Fruit fly (Drosophila melanogaster) whole organism, embryonic: ENCODE results near the gene CG34268.

Experiments used
- Bgb ChIP-seq: fragments of 200-800 bp; sonication (Bioruptor generic); IDR thresholded peaks from 2 replicates; pipeline ENCODE4 v1.3.6; 2022; ENCODE audit warnings: missing biosample characterization, missing genetic modification characterization; ENCODE audit not compliant: partially characterized antibody
- CG10274 ChIP-seq: fragments of 200-800 bp; sonication (Bioruptor generic); optimal IDR thresholded peaks from 3 replicates; lab custom pipeline; 2017; ENCODE audit warnings: missing biosample characterization, mild to moderate bottlenecking, missing genetic modification characterization
- CG11085 ChIP-seq: fragments of 200-800 bp; sonication (Bioruptor generic); IDR thresholded peaks from 2 replicates; pipeline ENCODE4 v1.3.6; 2022; ENCODE audit warnings: missing biosample characterization, missing genetic modification characterization
- CG11504 ChIP-seq: fragments of 200-800 bp; sonication (Bioruptor generic); optimal IDR thresholded peaks from 3 replicates; lab custom pipeline; 2019; ENCODE audit warnings: missing biosample characterization, mild to moderate bottlenecking, missing genetic modification characterization, moderate library complexity
- CG13296 ChIP-seq: fragments of 200-800 bp; sonication (Bioruptor generic); optimal IDR thresholded peaks from 3 replicates; lab custom pipeline; 2018; ENCODE audit warnings: missing biosample characterization, mild to moderate bottlenecking, missing genetic modification characterization
- CG13775 ChIP-seq: fragments of 200-800 bp; sonication (Bioruptor generic); optimal IDR thresholded peaks from 3 replicates; lab custom pipeline; 2017; ENCODE audit warnings: missing biosample characterization, mild to moderate bottlenecking, missing genetic modification characterization
- CG14710 ChIP-seq: fragments of 200-800 bp; sonication (Bioruptor generic); optimal IDR thresholded peaks from 3 replicates; lab custom pipeline; 2019; ENCODE audit warnings: missing biosample characterization, mild to moderate bottlenecking, missing genetic modification characterization, moderate library complexity
- CG17361 ChIP-seq: fragments of 200-800 bp; sonication (Bioruptor generic); IDR thresholded peaks from 3 replicates; pipeline ENCODE4 v1.3.6; 2022; ENCODE audit warnings: missing biosample characterization, missing genetic modification characterization
- CG2199 ChIP-seq: fragments of 200-800 bp; sonication (Bioruptor generic); IDR thresholded peaks from 3 replicates; pipeline ENCODE4 v1.3.6; 2022; ENCODE audit warnings: missing biosample characterization, missing genetic modification characterization
- CG2875 ChIP-seq: fragments of 200-800 bp; sonication (Bioruptor generic); optimal IDR thresholded peaks from 2 replicates; lab custom pipeline; 2017; ENCODE audit warnings: missing biosample characterization, mild to moderate bottlenecking, missing genetic modification characterization, missing genetic modification reagents
- CG3281 ChIP-seq: fragments of 200-800 bp; sonication (Bioruptor generic); optimal IDR thresholded peaks from 3 replicates; lab custom pipeline; 2017; ENCODE audit warnings: missing biosample characterization, mild to moderate bottlenecking, missing genetic modification characterization
- CG5953 ChIP-seq: fragments of 200-800 bp; sonication (Bioruptor generic); IDR thresholded peaks from 2 replicates; pipeline ENCODE4 v1.3.6; 2022; ENCODE audit warnings: missing biosample characterization, missing genetic modification characterization
- CG6254 ChIP-seq: fragments of 200-800 bp; sonication (Bioruptor generic); optimal IDR thresholded peaks from 3 replicates; lab custom pipeline; 2017; ENCODE audit warnings: mild to moderate bottlenecking, missing biosample characterization, missing genetic modification reagents, missing genetic modification characterization
- CG7271 ChIP-seq: fragments of 200-800 bp; sonication (Bioruptor generic); optimal IDR thresholded peaks from 2 replicates; lab custom pipeline; 2018; ENCODE audit warnings: missing biosample characterization, mild to moderate bottlenecking, missing genetic modification characterization, moderate library complexity
- CG8359 ChIP-seq: fragments of 200-800 bp; sonication (Bioruptor generic); optimal IDR thresholded peaks from 2 replicates; lab custom pipeline; 2017; ENCODE audit warnings: missing biosample characterization, mild to moderate bottlenecking, missing genetic modification characterization, borderline replicate concordance
- CG8388 ChIP-seq: fragments of 200-800 bp; sonication (Bioruptor generic); optimal IDR thresholded peaks from 2 replicates; lab custom pipeline; 2019; ENCODE audit warnings: missing biosample characterization, mild to moderate bottlenecking, missing genetic modification characterization, moderate library complexity
- CG9876 ChIP-seq: fragments of 200-800 bp; sonication (Bioruptor generic); optimal IDR thresholded peaks from 2 replicates; lab custom pipeline; 2016; ENCODE audit warnings: missing biosample characterization, missing genetic modification characterization
- Fer3 ChIP-seq: fragments of 200-800 bp; sonication (Bioruptor generic); optimal IDR thresholded peaks from 2 replicates; lab custom pipeline; 2018; ENCODE audit warnings: missing biosample characterization, mild to moderate bottlenecking, missing genetic modification characterization, moderate library complexity
- HHEX ChIP-seq: fragments of 200-800 bp; sonication (Bioruptor generic); optimal IDR thresholded peaks from 3 replicates; lab custom pipeline; 2017; ENCODE audit warnings: missing biosample characterization, mild to moderate bottlenecking, missing genetic modification characterization, missing genetic modification reagents
- HmgZ ChIP-seq: fragments of 200-800 bp; sonication (Bioruptor generic); optimal IDR thresholded peaks from 2 replicates; lab custom pipeline; 2018; ENCODE audit warnings: missing biosample characterization, mild to moderate bottlenecking, missing genetic modification characterization
- Jarid2 ChIP-seq: fragments of 200-800 bp; sonication (Bioruptor generic); optimal IDR thresholded peaks from 3 replicates; lab custom pipeline; 2017; ENCODE audit warnings: mild to moderate bottlenecking, missing biosample characterization, missing genetic modification reagents, missing genetic modification characterization
- NfI ChIP-seq: fragments of 200-800 bp; sonication (Bioruptor generic); optimal IDR thresholded peaks from 3 replicates; lab custom pipeline; 2018; ENCODE audit warnings: missing biosample characterization, mild to moderate bottlenecking, missing genetic modification characterization, moderate library complexity
- Ravus ChIP-seq: fragments of 200-800 bp; sonication (Bioruptor generic); IDR thresholded peaks from 2 replicates; pipeline ENCODE4 v1.3.6; 2022; ENCODE audit warnings: missing biosample characterization, missing genetic modification characterization
- ac ChIP-seq: fragments of 200-800 bp; sonication (Bioruptor generic); optimal IDR thresholded peaks from 3 replicates; lab custom pipeline; 2017; ENCODE audit warnings: missing biosample characterization, mild to moderate bottlenecking, missing genetic modification characterization
- ara ChIP-seq: fragments of 200-800 bp; sonication (Bioruptor generic); IDR thresholded peaks from 2 replicates; pipeline ENCODE4 v1.3.6; 2022; ENCODE audit warnings: missing biosample characterization, missing genetic modification characterization
- bowl ChIP-seq: fragments of 200-800 bp; sonication (Bioruptor generic); IDR thresholded peaks from 2 replicates; pipeline ENCODE4 v1.3.6; 2022; ENCODE audit warnings: missing biosample characterization, missing genetic modification characterization
- cato ChIP-seq: fragments of 200-800 bp; sonication (Bioruptor generic); optimal IDR thresholded peaks from 2 replicates; lab custom pipeline; 2016; ENCODE audit warnings: missing biosample characterization, missing genetic modification characterization, borderline replicate concordance
- chinmo ChIP-seq: fragments of 200-800 bp; sonication (Bioruptor generic); IDR thresholded peaks from 4 replicates; pipeline ENCODE4 v1.3.6; 2022; ENCODE audit warnings: missing biosample characterization, missing genetic modification characterization; ENCODE audit not compliant: partially characterized antibody
- chm ChIP-seq: fragments of 200-800 bp; sonication (Bioruptor generic); IDR thresholded peaks from 2 replicates; pipeline ENCODE4 v1.3.6; 2022; ENCODE audit warnings: missing biosample characterization, missing genetic modification characterization
- dan ChIP-seq: fragments of 200-800 bp; sonication (Bioruptor generic); IDR thresholded peaks from 2 replicates; pipeline ENCODE4 v1.3.6; 2022; ENCODE audit warnings: missing biosample characterization, missing genetic modification characterization
- emc ChIP-seq: fragments of 200-800 bp; sonication (Bioruptor generic); optimal IDR thresholded peaks from 2 replicates; lab custom pipeline; 2016; ENCODE audit warnings: missing biosample characterization, missing genetic modification characterization
- jumu ChIP-seq: fragments of 200-800 bp; sonication (Bioruptor generic); optimal IDR thresholded peaks from 3 replicates; lab custom pipeline; 2016; ENCODE audit warnings: missing biosample characterization, missing genetic modification characterization
- nerfin-1 ChIP-seq: fragments of 200-800 bp; sonication (Bioruptor generic); optimal IDR thresholded peaks from 3 replicates; lab custom pipeline; 2019; ENCODE audit warnings: missing biosample characterization, mild to moderate bottlenecking, missing genetic modification characterization, moderate library complexity
- p53 ChIP-seq: fragments of 200-800 bp; sonication (Bioruptor generic); optimal IDR thresholded peaks from 2 replicates; lab custom pipeline; 2016; ENCODE audit warnings: missing biosample characterization, missing genetic modification characterization
- pnt ChIP-seq: fragments of 200-800 bp; sonication (Bioruptor generic); optimal IDR thresholded peaks from 3 replicates; lab custom pipeline; 2016; ENCODE audit warnings: missing biosample characterization, missing genetic modification characterization
- pros ChIP-seq: fragments of 200-800 bp; sonication (Bioruptor generic); optimal IDR thresholded peaks from 3 replicates; lab custom pipeline; 2019; ENCODE audit warnings: missing biosample characterization, mild to moderate bottlenecking, missing genetic modification characterization, moderate library complexity
- rib ChIP-seq: fragments of 200-800 bp; sonication (Bioruptor generic); IDR thresholded peaks from 2 replicates; pipeline ENCODE4 v1.3.6; 2022; ENCODE audit warnings: missing biosample characterization, missing genetic modification characterization
- sd ChIP-seq: fragments of 200-800 bp; sonication (Bioruptor generic); optimal IDR thresholded peaks from 3 replicates; lab custom pipeline; 2018; ENCODE audit warnings: missing biosample characterization, mild to moderate bottlenecking, missing genetic modification characterization, moderate library complexity
- shn ChIP-seq: fragments of 200-800 bp; sonication (Bioruptor generic); optimal IDR thresholded peaks from 3 replicates; lab custom pipeline; 2016; ENCODE audit warnings: missing biosample characterization, missing genetic modification characterization
- sisA ChIP-seq: fragments of 200-800 bp; sonication (Bioruptor generic); IDR thresholded peaks from 2 replicates; pipeline ENCODE4 v1.3.6; 2022; ENCODE audit warnings: missing biosample characterization, missing genetic modification characterization
- slbo ChIP-seq: fragments of 200-800 bp; sonication (Bioruptor generic); IDR thresholded peaks from 2 replicates; pipeline ENCODE4 v1.3.6; 2022; ENCODE audit warnings: missing biosample characterization, missing genetic modification characterization
- sqz ChIP-seq: fragments of 200-800 bp; sonication (Bioruptor generic); optimal IDR thresholded peaks from 3 replicates; lab custom pipeline; 2018; ENCODE audit warnings: missing biosample characterization, mild to moderate bottlenecking, missing genetic modification characterization
- tll ChIP-seq, 2 experiments: fragments of 200-800 bp in 1 of 2; fragments of >200 bp in 1 of 2; sonication (Bioruptor generic) in 1 of 2; optimal IDR thresholded peaks; 2 replicates each; lab custom pipeline; 2017 to 2019; ENCODE audit warnings: missing biosample characterization in 2 of 2, missing genetic modification characterization in 2 of 2, mild to moderate bottlenecking in 1 of 2, moderate library complexity in 1 of 2
- tna ChIP-seq: fragments of 200-800 bp; sonication (Bioruptor generic); IDR thresholded peaks from 2 replicates; pipeline ENCODE4 v1.3.6; 2022; ENCODE audit warnings: missing biosample characterization, missing genetic modification characterization; ENCODE audit not compliant: partially characterized antibody
- twi ChIP-seq: fragments of 200-800 bp; optimal IDR thresholded peaks from 2 replicates; lab custom pipeline; 2019; ENCODE audit warnings: missing biosample characterization, mild to moderate bottlenecking, missing genetic modification characterization, moderate library complexity
- wdn ChIP-seq: fragments of 200-800 bp; sonication (Bioruptor generic); IDR thresholded peaks from 2 replicates; pipeline ENCODE4 v1.3.6; 2022; ENCODE audit warnings: missing biosample characterization, missing genetic modification characterization
- zen ChIP-seq: fragments of 200-800 bp; sonication (Bioruptor generic); optimal IDR thresholded peaks from 3 replicates; lab custom pipeline; 2018; ENCODE audit warnings: missing biosample characterization, mild to moderate bottlenecking, missing genetic modification characterization, moderate library complexity

Gene CG34268

DNA sequence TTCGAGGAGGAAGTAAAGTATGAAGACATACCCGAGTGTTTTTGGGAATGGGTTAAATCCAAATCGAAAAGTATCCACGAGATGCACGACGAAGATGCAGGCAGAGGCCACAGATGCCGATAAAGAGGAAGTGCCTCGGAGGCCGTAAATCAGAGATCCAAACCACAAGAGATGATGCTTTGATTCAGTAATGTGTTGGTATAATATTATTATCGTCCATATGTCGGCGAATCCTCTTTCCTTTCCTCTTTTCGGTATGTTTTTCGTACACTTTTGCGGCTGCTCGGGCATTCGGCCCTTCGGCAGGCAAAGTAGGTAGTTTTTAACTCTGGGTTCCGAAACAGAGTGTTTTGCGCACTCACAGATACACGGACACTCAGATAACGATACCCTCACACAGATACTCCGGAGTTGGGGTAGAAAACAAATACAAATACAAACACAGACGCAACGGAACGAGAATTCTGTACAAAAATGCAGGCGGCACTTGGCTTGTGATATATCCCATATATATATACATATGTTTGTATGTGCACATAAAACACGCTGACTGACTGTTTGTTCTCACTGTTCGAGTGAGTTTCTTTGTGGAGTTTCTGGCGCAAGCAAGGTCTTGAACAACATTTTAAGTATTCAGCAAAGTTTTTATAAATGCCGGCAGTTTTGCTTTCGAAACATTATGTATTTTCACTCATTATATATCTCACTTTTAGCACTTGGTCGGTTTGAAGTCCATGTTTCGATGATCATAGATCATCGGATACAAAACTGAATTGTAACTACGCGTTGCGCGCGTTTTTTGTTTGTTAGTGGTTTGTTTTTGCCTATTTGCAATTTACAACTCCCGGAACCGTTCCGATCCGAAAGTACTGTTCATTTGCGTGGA, 10.6 kb upstream of the CG34268 start (continued):
- TF ChIP-seq CG11504 (tag; lab: Kevin White, UChicago) (no peak), pnt (GFP tag; lab: Kevin White, UChicago) (no peak), cato (GFP tag; lab: Kevin White, UChicago) (no peak), pros (GFP tag; lab: Kevin White, UChicago) (peak; percentile 43), Bgb (peak; percentile 53; the same call in 1 of the 2 replicates), Ravus (GFP tag; lab: Robert Waterston, UW) (no peak), dan (GFP tag; lab: Robert Waterston, UW) (no peak), HmgZ (tag; lab: Kevin White, UChicago) (peak; percentile 14), rib (GFP tag; lab: Robert Waterston, UW) (peak; percentile 65; the same call in 1 of the 2 replicates), CG9876 (GFP tag; lab: Kevin White, UChicago) (no peak), bowl (GFP tag; lab: Robert Waterston, UW) (peak; percentile 53; the same call in 1 of the 2 replicates), slbo (GFP tag; lab: Robert Waterston, UW) (0 out of 2 replicates have a peak, but pooled peaks have one; percentile 7), zen (tag; lab: Kevin White, UChicago) (no peak), CG11085 (no peak), nerfin-1 (tag; lab: Kevin White, UChicago) (peak; percentile 82), Jarid2 (GFP tag; lab: Kevin White, UChicago) (peak; percentile 98), chm (GFP tag; lab: Robert Waterston, UW) (peak; percentile 88), sisA (GFP tag; lab: Robert Waterston, UW) (no peak), CG17361 (GFP tag; lab: Robert Waterston, UW) (0 out of 3 replicates have a peak, but pooled peaks have one; percentile 26), CG13775 (GFP tag; lab: Kevin White, UChicago) (no peak), Fer3 (tag; lab: Kevin White, UChicago) (no peak), sd (peak; percentile 1), CG2199 (GFP tag; lab: Robert Waterston, UW) (peak; percentile 36; the same call in 1 of the 3 replicates), CG3281 (GFP tag; lab: Kevin White, UChicago) (peak; percentile 13), NfI (peak; percentile 7), wdn (no peak), p53 (no peak), HHEX (GFP tag; lab: Kevin White, UChicago) (no peak), chinmo (GFP tag; lab: Robert Waterston, UW) (peak; percentile 89; the same call in 2 of the 4 replicates), CG2875 (GFP tag; lab: Kevin White, UChicago) (peak; percentile 11), sqz (GFP tag; lab: Kevin White, UChicago) (peak; percentile 61), ara (GFP tag; lab: Robert Waterston, UW) (0 out of 2 replicates have a peak, but pooled peaks have one; percentile 22), jumu (GFP tag; lab: Kevin White, UChicago) (no peak), CG8388 (peak; percentile 91), CG8359 (GFP tag; lab: Kevin White, UChicago) (peak; percentile 1), CG7271 (tag; lab: Kevin White, UChicago) (peak; percentile 7), twi (tag; lab: Kevin White, UChicago) (peak; percentile 5), tna (GFP tag; lab: Robert Waterston, UW) (peak; percentile 9; the same call in 1 of the 2 replicates), CG13296 (no peak), emc (GFP tag; lab: Kevin White, UChicago) (no peak), shn (GFP tag; lab: Kevin White, UChicago) (no peak), CG6254 (GFP tag; lab: Kevin White, UChicago) (peak; percentile 1), CG14710 (tag; lab: Kevin White, UChicago) (peak; percentile 18), tll (GFP tag; optimal IDR thresholded peaks at IDR 0.05; lab: Kevin White, UChicago) (peak in 1 of 2 experiments; percentile 42), ac (GFP tag; lab: Kevin White, UChicago) (no peak), CG5953 (0 out of 2 replicates have a peak, but pooled peaks have one; percentile 25), CG10274 (GFP tag; lab: Kevin White, UChicago) (no peak)
